Worm (Caenorhabditis elegans): ENCODE data around the gene fbxc-33.

fbxc-33 gene

DNA sequence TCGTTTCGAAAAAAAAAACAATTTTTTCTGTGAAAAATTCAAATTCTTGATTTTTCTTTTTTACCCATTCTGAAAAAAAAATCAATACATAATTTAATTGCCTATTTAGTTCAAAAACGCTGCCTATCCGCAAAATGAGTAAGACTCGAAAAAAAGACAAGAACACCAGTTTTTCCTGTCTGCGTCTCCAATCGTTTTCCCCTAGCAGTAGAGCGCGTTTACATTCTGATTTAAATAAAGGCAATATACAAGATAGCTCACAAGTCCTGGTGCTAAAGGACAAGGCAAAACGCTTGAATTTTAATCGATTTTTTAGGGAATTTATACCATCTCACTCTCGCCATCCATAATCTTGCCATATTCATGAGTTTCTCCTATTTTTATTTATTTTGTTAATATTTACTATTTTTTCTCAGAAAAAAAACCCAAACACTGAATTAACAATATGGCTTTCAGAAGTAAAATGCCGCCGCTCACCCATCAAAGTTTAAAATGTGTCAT lies at the start of gene fbxc-33:
Gene fbxc-33 (plus strand): TSS at position 451 of the 501 bp plus-strand sequence.
- no peak for TF ChIP-seq tbx-2 (tag; optimal IDR thresholded peaks at IDR 0.05)
- TF ChIP-seq snpc-4 (tag; optimal IDR thresholded peaks at IDR 0.05) = peak; percentile 13
- TF ChIP-seq nhr-90 (tag; optimal IDR thresholded peaks at IDR 0.05; ENCODE audit: poor library complexity) = no peak
- no peak for TF ChIP-seq mdl-1 (tag; optimal IDR thresholded peaks at IDR 0.05)
- TF ChIP-seq sup-37 (GFP tag; optimal IDR thresholded peaks at IDR 0.05) = no peak
- TF ChIP-seq unc-86 (tag; optimal IDR thresholded peaks at IDR 0.05) = no peak
- TF ChIP-seq nhr-76 (tag; optimal IDR thresholded peaks at IDR 0.05) = no peak
- TF ChIP-seq xbp-1 (tag; optimal IDR thresholded peaks at IDR 0.05) = no peak
- TF ChIP-seq nhr-28 (tag; optimal IDR thresholded peaks at IDR 0.05) = no peak
- TF ChIP-seq efl-3 (GFP tag; optimal IDR thresholded peaks at IDR 0.05) = no peak
- no peak for TF ChIP-seq nhr-12 (tag; optimal IDR thresholded peaks at IDR 0.05)
- TF ChIP-seq zip-4 (GFP tag; optimal IDR thresholded peaks at IDR 0.05) = no peak
- no peak for TF ChIP-seq sox-4 (tag; optimal IDR thresholded peaks at IDR 0.05)
- peak; percentile 23 to 43 for TF ChIP-seq lin-35 (GFP tag; optimal IDR thresholded peaks at IDR 0.05)
- no peak for TF ChIP-seq mef-2 (tag; optimal IDR thresholded peaks at IDR 0.05)
- TF ChIP-seq tlp-1 (tag; optimal IDR thresholded peaks at IDR 0.05) = no peak
- no peak for TF ChIP-seq vab-15 (tag; optimal IDR thresholded peaks at IDR 0.05)
- no peak for TF ChIP-seq C34B4.2 (tag; optimal IDR thresholded peaks at IDR 0.05)
- peak; percentile 26 for TF ChIP-seq swsn-7 (tag; optimal IDR thresholded peaks at IDR 0.05)
- no peak for TF ChIP-seq ceh-90 (tag; optimal IDR thresholded peaks at IDR 0.05)
- no peak for TF ChIP-seq jun-1 (tag; optimal IDR thresholded peaks at IDR 0.05)
- no peak for TF ChIP-seq irx-1 (tag; optimal IDR thresholded peaks at IDR 0.05)
- TF ChIP-seq ama-1 (optimal IDR thresholded peaks at IDR 0.05) = no peak
- no peak for TF ChIP-seq aly-2 (tag; optimal IDR thresholded peaks at IDR 0.05)
- no peak for TF ChIP-seq fos-1 (tag; optimal IDR thresholded peaks at IDR 0.05)
- no peak for TF ChIP-seq alr-1 (tag; optimal IDR thresholded peaks at IDR 0.05; ENCODE audit: borderline replicate concordance)
- peak; percentile 38 for TF ChIP-seq skn-1 (tag; optimal IDR thresholded peaks at IDR 0.05)
- no peak for TF ChIP-seq fkh-4 (tag; optimal IDR thresholded peaks at IDR 0.05; ENCODE audit: borderline replicate concordance)
- TF ChIP-seq nhr-77 (tag; optimal IDR thresholded peaks at IDR 0.05) = no peak
- TF ChIP-seq ets-5 (GFP tag; IDR thresholded peaks at IDR 0.05) = no peak
- peak; percentile 31 to 66 for TF ChIP-seq lsy-2 (tag; optimal IDR thresholded peaks at IDR 0.05)
- TF ChIP-seq dsc-1 (tag; optimal IDR thresholded peaks at IDR 0.05) = no peak
- TF ChIP-seq unc-98 (GFP tag; IDR thresholded peaks at IDR 0.05) = no peak
- no peak for TF ChIP-seq ztf-4 (tag; optimal IDR thresholded peaks at IDR 0.05)
- no peak for TF ChIP-seq hlh-17 (GFP tag; optimal IDR thresholded peaks at IDR 0.05; ENCODE audit: borderline replicate concordance)
- no peak for TF ChIP-seq fkh-8 (tag; optimal IDR thresholded peaks at IDR 0.05)
- TF ChIP-seq efl-1 (optimal IDR thresholded peaks at IDR 0.05) = peak; percentile 63 to 64
- TF ChIP-seq efl-1 (GFP tag; optimal IDR thresholded peaks at IDR 0.05 in 1 of 2) = peak; percentile 58 to 92
- no peak for TF ChIP-seq ceh-8 (GFP tag; optimal IDR thresholded peaks at IDR 0.05)
- peak; percentile 57 for TF ChIP-seq lin-14 (GFP tag; optimal IDR thresholded peaks at IDR 0.05)
- no peak for TF ChIP-seq ces-1 (GFP tag; optimal IDR thresholded peaks at IDR 0.05)
- TF ChIP-seq grh-1 (GFP tag; IDR thresholded peaks at IDR 0.05) = no peak
- no peak for TF ChIP-seq elt-3 (tag; optimal IDR thresholded peaks at IDR 0.05)
- TF ChIP-seq egl-27 (tag; optimal IDR thresholded peaks at IDR 0.05) = no peak
- TF ChIP-seq lin-39 (tag; optimal IDR thresholded peaks at IDR 0.05) = no peak
- TF ChIP-seq sptf-1 (tag; optimal IDR thresholded peaks at IDR 0.05) = no peak
- TF ChIP-seq dpl-1 (GFP tag; optimal IDR thresholded peaks at IDR 0.05) = peak in 2 of 3 experiments; percentile 27 to 62
- no peak for TF ChIP-seq mab-9 (GFP tag; IDR thresholded peaks at IDR 0.05)
- TF ChIP-seq Y116A8C.19 (tag; optimal IDR thresholded peaks at IDR 0.05; ENCODE audit: borderline replicate concordance) = no peak
- TF ChIP-seq lin-15B (tag; optimal IDR thresholded peaks at IDR 0.05) = peak; percentile 62
- no peak for TF ChIP-seq hlh-4 (tag; optimal IDR thresholded peaks at IDR 0.05)
- TF ChIP-seq unc-30 (tag; optimal IDR thresholded peaks at IDR 0.05) = no peak
- no peak for TF ChIP-seq nhr-71 (tag; optimal IDR thresholded peaks at IDR 0.05)
- TF ChIP-seq nhr-47 (tag; optimal IDR thresholded peaks at IDR 0.05) = no peak
